Worm (Caenorhabditis elegans): ENCODE results near the gene K02F6.8.

DNA sequence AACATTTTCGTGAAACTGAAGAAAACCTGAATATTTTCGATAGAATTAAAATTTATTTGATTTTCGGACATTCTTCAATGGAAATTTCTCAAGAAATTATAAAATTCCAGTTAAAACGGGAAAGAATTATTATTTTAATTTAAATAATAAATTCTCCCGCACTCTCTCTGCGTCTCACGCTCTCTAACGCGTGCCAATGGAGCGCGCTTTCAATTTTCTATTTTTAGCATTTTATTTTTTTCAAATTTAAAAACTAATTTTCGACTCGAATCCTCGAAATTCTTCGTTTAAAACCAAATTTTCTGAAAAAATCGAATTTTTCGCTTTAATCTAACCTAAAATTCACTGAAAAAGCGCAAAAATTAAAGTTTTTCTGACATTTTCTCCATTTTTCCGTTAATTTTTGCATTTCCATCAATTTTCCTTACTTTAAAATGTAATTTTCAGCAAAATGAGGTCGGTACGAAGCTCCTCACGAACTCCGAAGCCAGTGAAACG lies 30.4 kb downstream of the K02F6.8 start, which contains the start of gene gbas-1:
- no peak for TF ChIP-seq lin-39 (tag; optimal IDR thresholded peaks at IDR 0.05)
- no peak for TF ChIP-seq snpc-4 (tag; optimal IDR thresholded peaks at IDR 0.05)
- no peak for TF ChIP-seq jun-1 (tag; optimal IDR thresholded peaks at IDR 0.05)
- TF ChIP-seq fos-1 (tag; optimal IDR thresholded peaks at IDR 0.05) = no peak
- no peak for TF ChIP-seq ceh-82 (tag; optimal IDR thresholded peaks at IDR 0.05)
